Worm (Caenorhabditis elegans) whole organism, early embryonic: Measurements from ENCODE around the gene C36C9.12.
"Not testable (repeated sequence)": the region's sequence is repeated elsewhere in the genome, so short reads cannot be mapped to it uniquely, and the experiment has no call there.

Experiments
- B0310.2 ChIP-seq: sonication (generic microtip); optimal IDR thresholded peaks from 2 replicates; lab custom pipeline; 2016; ENCODE audit warnings: mild to moderate bottlenecking, missing genetic modification characterization, missing compliant biosample characterization
- F13C5.2 ChIP-seq: sonication (generic microtip); optimal IDR thresholded peaks from 2 replicates; lab custom pipeline; 2017; ENCODE audit warnings: mild to moderate bottlenecking, missing genetic modification characterization, inconsistent platforms, missing compliant biosample characterization
- aly-1 ChIP-seq: sonication (generic microtip); optimal IDR thresholded peaks from 2 replicates; lab custom pipeline; 2016; ENCODE audit warnings: missing genetic modification characterization, missing compliant biosample characterization
- ama-1 ChIP-seq: fragments of 150-350 bp; optimal IDR thresholded peaks from 2 replicates; lab custom pipeline; 2014
- ceh-13 ChIP-seq: fragments of 200-800 bp; sonication (Bioruptor generic); optimal IDR thresholded peaks from 2 replicates; lab custom pipeline; 2018; ENCODE audit warnings: mild to moderate bottlenecking, missing genetic modification characterization, missing compliant biosample characterization
- ceh-36 ChIP-seq: sonication (generic microtip); optimal IDR thresholded peaks from 2 replicates; lab custom pipeline; 2016; ENCODE audit warnings: missing genetic modification characterization, inconsistent platforms, missing compliant biosample characterization
- ets-7 ChIP-seq: sonication (generic microtip); optimal IDR thresholded peaks from 2 replicates; lab custom pipeline; 2016; ENCODE audit warnings: missing genotype, missing genetic modification characterization, missing compliant biosample characterization
- flt-1 ChIP-seq: fragments of 200-800 bp; sonication (Bioruptor generic); IDR thresholded peaks from 2 replicates; pipeline ENCODE4 v1.3.6; 2022; ENCODE audit warnings: missing genetic modification characterization, missing compliant biosample characterization
- hmbx-1 ChIP-seq: sonication (generic microtip); optimal IDR thresholded peaks from 2 replicates; lab custom pipeline; 2016; ENCODE audit warnings: mild to moderate bottlenecking, missing genetic modification characterization, missing compliant biosample characterization
- hmg-4 ChIP-seq: fragments of 200-800 bp; sonication (Bioruptor generic); optimal IDR thresholded peaks from 2 replicates; lab custom pipeline; 2018; ENCODE audit warnings: mild to moderate bottlenecking, missing genetic modification characterization, missing compliant biosample characterization
- hnd-1 ChIP-seq: sonication (generic microtip); optimal IDR thresholded peaks from 2 replicates; lab custom pipeline; 2016; ENCODE audit warnings: missing genetic modification characterization, missing compliant biosample characterization
- pes-1 ChIP-seq: fragments of 200-800 bp; sonication (Bioruptor generic); IDR thresholded peaks from 2 replicates; pipeline ENCODE4 v1.3.6; 2022; ENCODE audit warnings: missing genetic modification reagents, missing genetic modification characterization, missing compliant biosample characterization
- scrt-1 ChIP-seq: fragments of 200-800 bp; sonication (Bioruptor generic); IDR thresholded peaks from 2 replicates; pipeline ENCODE4 v1.3.6; 2022; ENCODE audit warnings: missing genetic modification characterization, missing compliant biosample characterization
- sea-1 ChIP-seq: fragments of 200-800 bp; sonication (Bioruptor generic); conservative IDR thresholded peaks from 2 replicates; pipeline ENCODE4 v1.3.6; 2022; ENCODE audit warnings: missing genetic modification characterization, missing compliant biosample characterization
- tbx-11 ChIP-seq: fragments of 200-800 bp; sonication (Bioruptor generic); IDR thresholded peaks from 2 replicates; pipeline ENCODE4 v1.3.6; 2022; ENCODE audit warnings: missing genetic modification characterization, missing compliant biosample characterization
- tbx-37 ChIP-seq: fragments of 200-800 bp; sonication (Bioruptor generic); conservative IDR thresholded peaks from 2 replicates; pipeline ENCODE4 v1.3.6; 2022; ENCODE audit warnings: missing genetic modification reagents, missing genetic modification characterization, missing compliant biosample characterization
- tra-4 ChIP-seq: sonication (generic microtip); optimal IDR thresholded peaks from 2 replicates; lab custom pipeline; 2017; ENCODE audit warnings: missing genetic modification characterization, missing compliant biosample characterization

Gene C36C9.12

ce11 chrX:1712538-1712937 is 22.6 kb upstream of the C36C9.12 start, which contains the start of gene fbxa-52:
fbxa-52 (minus strand) TSS chrX:1712638.
- TF ChIP-seq hmg-4 (GFP tag; lab: Kevin White, UChicago): no peak
- no peak for TF ChIP-seq ceh-36 (tag; lab: Kevin White, UChicago)
- no peak for TF ChIP-seq ceh-13 (GFP tag; lab: Kevin White, UChicago)
- TF ChIP-seq hnd-1 (tag; lab: Kevin White, UChicago): no peak
- no peak for TF ChIP-seq flt-1 (GFP tag; lab: Robert Waterston, UW)
- TF ChIP-seq tbx-11 (GFP tag; lab: Robert Waterston, UW): no peak
- TF ChIP-seq tra-4 (tag; lab: Kevin White, UChicago): no peak
- TF ChIP-seq ets-7 (tag; lab: Kevin White, UChicago): no peak
- TF ChIP-seq pes-1 (GFP tag; lab: Robert Waterston, UW): no peak
- no peak for TF ChIP-seq tbx-37
- TF ChIP-seq F13C5.2 (tag; lab: Kevin White, UChicago): no peak
- TF ChIP-seq hmbx-1 (tag; lab: Kevin White, UChicago): no peak
- no peak for TF ChIP-seq scrt-1
- TF ChIP-seq B0310.2 (tag; lab: Kevin White, UChicago): no peak
- TF ChIP-seq ama-1 (lab: Kevin White, UChicago): no peak
- TF ChIP-seq aly-1 (tag; lab: Kevin White, UChicago): no peak

ce11 chrX:1706538-1706937 is 16.6 kb upstream of the C36C9.12 start, which contains the start of gene F07G6.5:
F07G6.5 (minus strand) TSS chrX:1706638.
- TF ChIP-seq B0310.2 (tag; lab: Kevin White, UChicago) (no peak), flt-1 (GFP tag; lab: Robert Waterston, UW) (no peak), F13C5.2 (tag; lab: Kevin White, UChicago) (no peak), tra-4 (tag; lab: Kevin White, UChicago) (no peak), ama-1 (lab: Kevin White, UChicago) (no peak), ets-7 (tag; lab: Kevin White, UChicago) (no peak), hnd-1 (tag; lab: Kevin White, UChicago) (no peak), hmbx-1 (tag; lab: Kevin White, UChicago) (no peak), aly-1 (tag; lab: Kevin White, UChicago) (no peak), ceh-36 (tag; lab: Kevin White, UChicago) (no peak), scrt-1 (no peak), hmg-4 (GFP tag; lab: Kevin White, UChicago) (no peak), tbx-37 (no peak), tbx-11 (GFP tag; lab: Robert Waterston, UW) (no peak), pes-1 (GFP tag; lab: Robert Waterston, UW) (no peak), sea-1 (no peak), ceh-13 (GFP tag; lab: Kevin White, UChicago) (no peak)

DNA sequence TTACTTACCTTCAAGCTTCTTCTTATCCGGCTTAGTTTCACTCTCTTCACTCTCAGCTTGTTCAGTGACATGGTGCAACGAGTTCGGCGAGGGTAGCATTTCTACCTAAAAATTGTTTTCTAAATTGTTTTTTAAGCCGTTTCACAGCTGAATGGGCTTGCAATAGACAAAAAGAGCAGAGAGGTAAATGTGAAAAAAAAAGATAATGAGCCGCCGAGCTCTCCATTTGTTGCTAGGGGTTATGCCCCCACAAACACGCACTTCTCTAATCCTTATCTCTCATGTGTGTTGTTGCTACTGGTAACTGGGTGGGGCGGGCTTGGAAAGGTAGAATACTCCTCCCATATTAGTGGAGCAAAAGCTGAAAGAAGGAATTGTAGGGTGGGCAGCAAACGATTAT is 13.9 kb upstream of the C36C9.12 start, which contains the start of gene C36C9.5:
C36C9.5 (minus strand) TSS at position 101 of the 400 bp plus-strand sequence.
- no peak for TF ChIP-seq scrt-1
- no peak for TF ChIP-seq pes-1 (GFP tag; lab: Robert Waterston, UW)
- TF ChIP-seq F13C5.2 (tag; lab: Kevin White, UChicago): no peak
- TF ChIP-seq ets-7 (tag; lab: Kevin White, UChicago): no peak
- TF ChIP-seq B0310.2 (tag; lab: Kevin White, UChicago): no peak
- no peak for TF ChIP-seq aly-1 (tag; lab: Kevin White, UChicago)
- no peak for TF ChIP-seq hnd-1 (tag; lab: Kevin White, UChicago)
- TF ChIP-seq ceh-13 (GFP tag; lab: Kevin White, UChicago): no peak
- no peak for TF ChIP-seq hmbx-1 (tag; lab: Kevin White, UChicago)
- TF ChIP-seq flt-1 (GFP tag; lab: Robert Waterston, UW): no peak
- TF ChIP-seq ceh-36 (tag; lab: Kevin White, UChicago): no peak
- no peak for TF ChIP-seq sea-1
- no peak for TF ChIP-seq tbx-11 (GFP tag; lab: Robert Waterston, UW)
- TF ChIP-seq tra-4 (tag; lab: Kevin White, UChicago): no peak
- TF ChIP-seq ama-1 (lab: Kevin White, UChicago): no peak
- no peak for TF ChIP-seq tbx-37
- no peak for TF ChIP-seq hmg-4 (GFP tag; lab: Kevin White, UChicago)

DNA sequence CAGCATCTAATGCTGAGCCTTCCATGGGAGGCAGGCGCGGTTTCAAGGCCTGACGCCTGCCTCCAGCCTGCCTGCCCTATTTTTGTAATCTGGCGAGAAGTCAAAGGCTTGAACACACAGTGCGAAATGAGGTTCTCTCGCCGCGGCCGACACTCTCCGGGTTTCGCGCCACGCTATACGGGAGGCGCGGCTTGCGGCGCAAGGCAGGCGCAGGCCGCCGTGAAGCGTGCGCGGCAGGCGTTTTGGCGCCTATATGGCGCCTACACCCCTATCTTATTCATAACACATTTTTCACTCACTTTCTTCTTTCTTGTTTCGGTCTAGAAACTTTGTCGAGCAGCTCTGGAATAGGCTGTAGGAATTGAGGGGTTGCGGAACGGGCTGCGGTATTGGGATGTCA is 13.2 kb upstream of the C36C9.12 start:
- TF ChIP-seq tbx-11 (GFP tag; lab: Robert Waterston, UW) (no peak), ceh-13 (GFP tag; lab: Kevin White, UChicago) (no peak), hmg-4 (GFP tag; lab: Kevin White, UChicago) (no peak), hmbx-1 (tag; lab: Kevin White, UChicago) (no peak), aly-1 (tag; lab: Kevin White, UChicago) (no peak), ets-7 (tag; lab: Kevin White, UChicago) (no peak), hnd-1 (tag; lab: Kevin White, UChicago) (no peak), flt-1 (GFP tag; lab: Robert Waterston, UW) (no peak), scrt-1 (no peak), ama-1 (lab: Kevin White, UChicago) (no peak)

DNA sequence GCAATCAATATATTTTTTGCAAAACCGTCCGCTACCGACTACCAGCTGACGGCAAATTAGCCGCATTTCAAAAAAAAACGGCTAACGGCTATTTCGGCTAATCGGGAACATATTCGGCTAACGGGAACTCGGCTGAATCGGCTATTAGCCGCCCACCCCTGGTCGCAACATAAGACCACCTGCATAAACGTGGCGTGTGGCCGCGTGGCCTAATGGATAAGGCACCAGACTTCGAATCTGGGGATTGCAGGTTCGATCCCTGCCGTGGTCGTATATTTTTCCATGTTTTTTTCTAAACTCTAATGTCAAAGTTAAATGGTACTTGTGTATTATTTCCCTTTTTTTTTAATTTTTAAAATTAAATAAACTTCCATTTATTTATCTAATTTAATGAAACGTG is 8.6 kb upstream of the C36C9.12 start:
- TF ChIP-seq aly-1 (tag; lab: Kevin White, UChicago) (no peak), ets-7 (tag; lab: Kevin White, UChicago) (no peak), pes-1 (GFP tag; lab: Robert Waterston, UW) (no peak), tbx-37 (no peak), hmbx-1 (tag; lab: Kevin White, UChicago) (no peak), B0310.2 (tag; lab: Kevin White, UChicago) (no peak), scrt-1 (no peak), hmg-4 (GFP tag; lab: Kevin White, UChicago) (no peak), tra-4 (tag; lab: Kevin White, UChicago) (no peak), ceh-36 (tag; lab: Kevin White, UChicago) (no peak), F13C5.2 (tag; lab: Kevin White, UChicago) (no peak), tbx-11 (GFP tag; lab: Robert Waterston, UW) (no peak), ama-1 (lab: Kevin White, UChicago) (no peak), sea-1 (no peak), flt-1 (GFP tag; lab: Robert Waterston, UW) (no peak), ceh-13 (GFP tag; lab: Kevin White, UChicago) (no peak), hnd-1 (tag; lab: Kevin White, UChicago) (no peak)

DNA sequence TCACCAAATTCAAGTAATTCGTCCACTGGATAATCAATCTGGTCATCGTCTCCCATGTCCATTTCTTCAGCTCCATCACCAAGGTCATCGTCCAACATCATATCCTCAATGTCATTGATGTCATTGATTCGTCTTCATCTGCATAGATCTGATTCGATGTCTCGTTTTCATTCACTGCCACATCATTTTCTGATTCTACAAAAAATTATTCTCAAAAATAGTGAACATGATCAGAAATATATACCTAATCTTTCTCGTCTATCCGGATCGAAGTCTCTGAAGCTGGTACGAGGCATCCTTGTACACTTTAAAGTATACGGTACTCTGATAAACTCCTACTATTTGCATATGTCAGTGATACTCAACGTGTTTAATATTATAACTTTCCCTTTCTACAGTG is 7.0 kb upstream of the C36C9.12 start, which contains the start of gene C36C9.4:
C36C9.4 (minus strand) TSS at position 101 of the 400 bp plus-strand sequence.
- not testable (repeated sequence) for TF ChIP-seq hmg-4 (GFP tag; lab: Kevin White, UChicago); ama-1 (lab: Kevin White, UChicago); tbx-11 (GFP tag; lab: Robert Waterston, UW)
